Fruit fly (Drosophila melanogaster) whole organism, prepupa: ENCODE data around the gene CG14210.

ENCODE experiments used
- CG10631 ChIP-seq: fragments of 200-800 bp; sonication (Bioruptor generic); optimal IDR thresholded peaks from 2 replicates; lab custom pipeline; 2016; ENCODE audit warnings: missing biosample characterization, missing genetic modification characterization
- CG11294 ChIP-seq: fragments of 200-800 bp; sonication (Bioruptor generic); IDR thresholded peaks from 2 replicates; pipeline ENCODE4 v1.3.6; 2022; ENCODE audit warnings: missing biosample characterization, missing genetic modification characterization
- CG11762 ChIP-seq: fragments of 200-800 bp; sonication (Bioruptor generic); optimal IDR thresholded peaks from 3 replicates; lab custom pipeline; 2016; ENCODE audit warnings: missing biosample characterization, missing genetic modification characterization; ENCODE audit not compliant: insufficient read depth
- CG11902 ChIP-seq: fragments of 200-800 bp; sonication (Bioruptor generic); optimal IDR thresholded peaks from 3 replicates; lab custom pipeline; 2016; ENCODE audit warnings: missing biosample characterization, missing genetic modification characterization
- CG15336 ChIP-seq: fragments of 200-800 bp; sonication (Bioruptor generic); IDR thresholded peaks from 2 replicates; pipeline ENCODE4 v1.3.6; 2022; ENCODE audit warnings: missing biosample characterization, missing genetic modification characterization
- CG16779 ChIP-seq: fragments of 200-800 bp; sonication (Bioruptor generic); optimal IDR thresholded peaks from 3 replicates; lab custom pipeline; 2017; ENCODE audit warnings: missing biosample characterization, mild to moderate bottlenecking, missing genetic modification characterization
- CG31627 ChIP-seq: fragments of 200-800 bp; sonication (Bioruptor generic); optimal IDR thresholded peaks from 3 replicates; lab custom pipeline; 2016; ENCODE audit warnings: missing biosample characterization, missing genetic modification characterization
- CG32006 ChIP-seq: fragments of 200-800 bp; sonication (Bioruptor generic); optimal IDR thresholded peaks from 3 replicates; lab custom pipeline; 2017; ENCODE audit warnings: missing biosample characterization, mild to moderate bottlenecking, missing genetic modification characterization
- CG34406 ChIP-seq: fragments of 200-800 bp; sonication (Bioruptor generic); optimal IDR thresholded peaks from 3 replicates; lab custom pipeline; 2016; ENCODE audit warnings: missing biosample characterization, missing genetic modification characterization
- CG4318 ChIP-seq: fragments of 200-800 bp; sonication (Bioruptor generic); optimal IDR thresholded peaks from 3 replicates; lab custom pipeline; 2017; ENCODE audit warnings: missing biosample characterization, mild to moderate bottlenecking, missing genetic modification characterization
- CG6163 ChIP-seq: fragments of 200-800 bp; sonication (Bioruptor generic); IDR thresholded peaks from 3 replicates; pipeline ENCODE4 v1.3.6; 2022; ENCODE audit warnings: missing biosample characterization, missing genetic modification characterization
- CG6276 ChIP-seq: fragments of 200-800 bp; sonication (Bioruptor generic); optimal IDR thresholded peaks from 2 replicates; lab custom pipeline; 2017; ENCODE audit warnings: missing biosample characterization, mild to moderate bottlenecking, missing genetic modification characterization
- CG6808 ChIP-seq: fragments of 200-800 bp; sonication (Bioruptor generic); optimal IDR thresholded peaks from 3 replicates; lab custom pipeline; 2017; ENCODE audit warnings: missing biosample characterization, missing genetic modification characterization, mild to moderate bottlenecking, moderate library complexity, missing genetic modification reagents
- CG7368 ChIP-seq: fragments of 200-800 bp; sonication (Bioruptor generic); optimal IDR thresholded peaks from 3 replicates; lab custom pipeline; 2016; ENCODE audit warnings: missing biosample characterization, missing genetic modification characterization
- CG8119 ChIP-seq: fragments of 200-800 bp; sonication (Bioruptor generic); IDR thresholded peaks from 3 replicates; pipeline ENCODE4 v1.3.6; 2022; ENCODE audit warnings: missing biosample characterization, missing genetic modification characterization
- CG9139 ChIP-seq: fragments of 200-800 bp; sonication (Bioruptor generic); optimal IDR thresholded peaks from 3 replicates; lab custom pipeline; 2017; ENCODE audit warnings: missing biosample characterization, mild to moderate bottlenecking, missing genetic modification characterization
- Eip75B ChIP-seq: fragments of 200-800 bp; sonication (Bioruptor generic); optimal IDR thresholded peaks from 3 replicates; lab custom pipeline; 2016; ENCODE audit warnings: missing biosample characterization, missing genetic modification characterization
- Eip78C ChIP-seq: fragments of 200-800 bp; sonication (Bioruptor generic); peaks from one replicate; lab custom pipeline; 2016; ENCODE audit warnings: missing biosample characterization, missing genetic modification characterization
- Eip93F ChIP-seq: fragments of 200-800 bp; sonication (Bioruptor generic); optimal IDR thresholded peaks from 2 replicates; lab custom pipeline; 2016; ENCODE audit warnings: missing biosample characterization, mild to moderate bottlenecking, missing genetic modification characterization
- Gug ChIP-seq: fragments of 200-800 bp; sonication (Bioruptor generic); IDR thresholded peaks from 2 replicates; pipeline ENCODE4 v1.3.6; 2022; ENCODE audit warnings: missing biosample characterization, missing genetic modification characterization
- Hr38 ChIP-seq: sonication (Bioruptor generic); optimal IDR thresholded peaks from 2 replicates; lab custom pipeline; 2016; ENCODE audit warnings: missing biosample characterization, missing genetic modification characterization
- Hr39 ChIP-seq: fragments of 200-800 bp; sonication (Bioruptor generic); optimal IDR thresholded peaks from 2 replicates; lab custom pipeline; 2016; ENCODE audit warnings: missing biosample characterization, missing genetic modification characterization
- Hr4 ChIP-seq: fragments of 200-800 bp; sonication (Bioruptor generic); optimal IDR thresholded peaks from 3 replicates; lab custom pipeline; 2016; ENCODE audit warnings: missing biosample characterization, missing genetic modification characterization
- Lpt ChIP-seq: fragments of 200-800 bp; sonication (Bioruptor generic); optimal IDR thresholded peaks from 3 replicates; lab custom pipeline; 2016; ENCODE audit warnings: missing biosample characterization, missing genetic modification characterization
- Met ChIP-seq: fragments of 200-800 bp; sonication (Bioruptor generic); optimal IDR thresholded peaks from 3 replicates; lab custom pipeline; 2016; ENCODE audit warnings: missing biosample characterization, missing genetic modification characterization
- OdsH ChIP-seq: fragments of 200-800 bp; sonication (Bioruptor generic); optimal IDR thresholded peaks from 3 replicates; lab custom pipeline; 2016; ENCODE audit warnings: missing biosample characterization, missing genetic modification characterization
- Smox ChIP-seq: fragments of 200-800 bp; sonication (Bioruptor generic); optimal IDR thresholded peaks from 3 replicates; lab custom pipeline; 2016; ENCODE audit warnings: missing biosample characterization, missing genetic modification characterization
- Sox102F ChIP-seq: fragments of 200-800 bp; sonication (Bioruptor generic); optimal IDR thresholded peaks from 2 replicates; lab custom pipeline; 2016; ENCODE audit warnings: missing biosample characterization, mild to moderate bottlenecking, missing genetic modification characterization
- Sox14 ChIP-seq: fragments of 200-800 bp; sonication (Bioruptor generic); optimal IDR thresholded peaks from 3 replicates; lab custom pipeline; 2016; ENCODE audit warnings: missing biosample characterization, missing genetic modification characterization
- Sox15 ChIP-seq: fragments of 200-800 bp; sonication (Bioruptor generic); optimal IDR thresholded peaks from 3 replicates; lab custom pipeline; 2016; ENCODE audit warnings: missing biosample characterization, missing genetic modification characterization
- achi ChIP-seq: fragments of 200-800 bp; sonication (Bioruptor generic); optimal IDR thresholded peaks from 3 replicates; lab custom pipeline; 2016; ENCODE audit warnings: missing biosample characterization, missing genetic modification characterization
- dsx ChIP-seq: fragments of 200-800 bp; optimal IDR thresholded peaks from 3 replicates; lab custom pipeline; 2019; ENCODE audit warnings: missing biosample characterization, mild to moderate bottlenecking, missing genetic modification characterization, moderate library complexity; ENCODE audit not compliant: poor library complexity, severe bottlenecking
- fd59A ChIP-seq: fragments of 200-800 bp; sonication (Bioruptor generic); optimal IDR thresholded peaks from 2 replicates; lab custom pipeline; 2017; ENCODE audit warnings: missing biosample characterization, mild to moderate bottlenecking, missing genetic modification characterization, missing genetic modification reagents
- fkh ChIP-seq: fragments of 200-800 bp; sonication (Bioruptor generic); optimal IDR thresholded peaks from 3 replicates; lab custom pipeline; 2017; ENCODE audit warnings: missing biosample characterization, mild to moderate bottlenecking, missing genetic modification characterization, moderate library complexity
- net ChIP-seq: fragments of 200-800 bp; sonication (Bioruptor generic); optimal IDR thresholded peaks from 3 replicates; lab custom pipeline; 2016; ENCODE audit warnings: missing biosample characterization, missing genetic modification characterization
- pdm3 ChIP-seq: fragments of 200-800 bp; sonication (Bioruptor generic); optimal IDR thresholded peaks from 3 replicates; lab custom pipeline; 2016; ENCODE audit warnings: missing biosample characterization, missing genetic modification characterization
- salr ChIP-seq, 2 experiments: fragments of 200-800 bp; sonication (Bioruptor generic); optimal IDR thresholded peaks; 3 replicates each; lab custom pipeline; 2016 to 2018; ENCODE audit warnings: missing biosample characterization in 2 of 2, missing genetic modification characterization in 2 of 2, mild to moderate bottlenecking in 1 of 2
- spab ChIP-seq: fragments of 200-800 bp; sonication (Bioruptor generic); optimal IDR thresholded peaks from 2 replicates; lab custom pipeline; 2017; ENCODE audit warnings: missing biosample characterization, mild to moderate bottlenecking, missing genetic modification characterization, missing genetic modification reagents
- ss ChIP-seq, 2 experiments: fragments of 200-800 bp; sonication (Bioruptor generic); optimal IDR thresholded peaks; 2 replicates in 1 of 2; 3 replicates in 1 of 2; lab custom pipeline; 2017 to 2018; ENCODE audit warnings: mild to moderate bottlenecking in 2 of 2, missing biosample characterization in 2 of 2, missing genetic modification characterization in 2 of 2, moderate library complexity in 1 of 2
- vri ChIP-seq: fragments of 200-800 bp; sonication (Bioruptor generic); optimal IDR thresholded peaks from 3 replicates; lab custom pipeline; 2016; ENCODE audit warnings: missing biosample characterization, mild to moderate bottlenecking, missing genetic modification characterization

Gene CG14210

dm6 chrX:19581881-19582280, 34.1 kb upstream of the CG14210 start, which contains the start of gene CG14218:
CG14218 (minus strand) TSS chrX:19581981.
- TF ChIP-seq Hr38 (GFP tag; lab: Kevin White, UChicago) (no peak), CG32006 (GFP tag; lab: Kevin White, UChicago) (peak; percentile 23), net (GFP tag; lab: Kevin White, UChicago) (peak; percentile 4)

DNA sequence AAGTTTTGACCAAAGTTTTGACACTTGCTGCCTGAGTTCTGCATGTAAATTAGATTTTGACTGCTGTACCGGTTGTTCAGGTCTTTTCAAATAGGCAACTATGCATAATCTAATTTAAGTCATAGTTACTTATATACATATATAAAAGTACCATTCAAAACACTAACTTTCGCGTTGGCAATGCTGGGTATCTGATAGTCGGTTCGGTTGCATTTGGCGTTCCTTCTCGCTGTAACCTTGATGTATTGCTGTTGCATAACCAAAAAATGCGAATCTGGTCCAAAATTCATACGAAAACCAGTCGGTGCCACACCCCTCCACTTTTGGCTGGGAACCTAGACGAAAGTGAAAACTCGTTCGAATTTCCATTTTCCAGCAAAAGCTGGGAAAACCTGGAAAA, 33.3 kb upstream of the CG14210 start:
- TF ChIP-seq spab (GFP tag; lab: Kevin White, UChicago), result no peak
- TF ChIP-seq vri, result no peak
- TF ChIP-seq Eip93F (GFP tag; lab: Kevin White, UChicago), result no peak
- no peak for TF ChIP-seq CG16779 (tag; lab: Kevin White, UChicago)
- TF ChIP-seq CG11294 (GFP tag; lab: Robert Waterston, UW), result no peak
- TF ChIP-seq CG31627 (GFP tag; lab: Kevin White, UChicago), result no peak
- no peak for TF ChIP-seq CG8119 (GFP tag; lab: Robert Waterston, UW)
- TF ChIP-seq CG7368 (GFP tag; lab: Kevin White, UChicago), result no peak
- TF ChIP-seq CG15336 (GFP tag; lab: Robert Waterston, UW), result no peak
- no peak for TF ChIP-seq dsx (GFP tag; lab: Kevin White, UChicago)
- TF ChIP-seq Hr4 (GFP tag; lab: Kevin White, UChicago), result no peak
- no peak for TF ChIP-seq Lpt (GFP tag; lab: Kevin White, UChicago)
- no peak for TF ChIP-seq CG6163 (GFP tag; lab: Robert Waterston, UW)
- no peak for TF ChIP-seq CG10631 (GFP tag; lab: Kevin White, UChicago)
- TF ChIP-seq Met (GFP tag; lab: Kevin White, UChicago), result no peak
- TF ChIP-seq CG6808, result no peak
- TF ChIP-seq pdm3 (GFP tag; lab: Kevin White, UChicago), result no peak
- TF ChIP-seq CG9139 (GFP tag; lab: Kevin White, UChicago), result no peak
- TF ChIP-seq CG11762, result no peak
- TF ChIP-seq Gug (GFP tag; lab: Robert Waterston, UW), result no peak

DNA sequence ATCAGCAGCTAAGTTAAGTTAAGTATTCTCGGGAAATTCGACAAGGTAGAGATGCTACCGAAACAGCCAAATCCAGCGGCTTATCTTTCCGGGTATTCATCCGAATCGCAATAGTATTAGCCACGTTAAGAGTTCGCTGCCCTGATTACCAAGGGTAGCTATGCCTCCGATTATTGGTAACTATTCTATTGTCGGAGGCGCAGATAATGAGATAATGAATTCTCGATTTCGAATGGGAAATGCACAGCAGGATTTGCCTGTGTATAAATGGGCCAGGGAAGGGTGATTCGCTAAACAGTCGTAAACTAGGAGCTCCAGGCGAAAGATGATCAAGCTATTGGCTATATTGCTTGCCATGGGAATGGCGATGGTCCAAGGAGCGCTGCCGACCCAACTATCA, 32.7 kb upstream of the CG14210 start, which contains the start of gene CG14204:
Gene CG14204, plus strand, starts transcription at position 301 of the 400 bp plus-strand sequence.
- no peak for TF ChIP-seq fd59A (GFP tag; lab: Kevin White, UChicago)
- no peak for TF ChIP-seq CG11902 (GFP tag; lab: Kevin White, UChicago)
- TF ChIP-seq vri, result no peak
- TF ChIP-seq Hr38 (GFP tag; lab: Kevin White, UChicago), result no peak
- TF ChIP-seq net (GFP tag; lab: Kevin White, UChicago), result no peak
- TF ChIP-seq Eip78C (GFP tag; lab: Kevin White, UChicago), result no peak
- no peak for TF ChIP-seq ss (GFP tag; optimal IDR thresholded peaks at IDR 0.05; lab: Kevin White, UChicago)
- no peak for TF ChIP-seq salr (GFP tag; optimal IDR thresholded peaks at IDR 0.05; lab: Kevin White, UChicago)
- TF ChIP-seq CG31627 (GFP tag; lab: Kevin White, UChicago), result no peak
- TF ChIP-seq fkh, result no peak
- no peak for TF ChIP-seq Smox (GFP tag; lab: Kevin White, UChicago)
- TF ChIP-seq OdsH (GFP tag; lab: Kevin White, UChicago), result no peak
- no peak for TF ChIP-seq CG34406
- no peak for TF ChIP-seq Hr39 (GFP tag; lab: Kevin White, UChicago)
- TF ChIP-seq CG10631 (GFP tag; lab: Kevin White, UChicago), result no peak
- no peak for TF ChIP-seq pdm3 (GFP tag; lab: Kevin White, UChicago)
- TF ChIP-seq CG4318, result no peak
- no peak for TF ChIP-seq CG6276 (GFP tag; lab: Kevin White, UChicago)
- no peak for TF ChIP-seq Sox14 (GFP tag; lab: Kevin White, UChicago)

dm6 chrX:19585142-19585541, 30.9 kb upstream of the CG14210 start:
- no peak for TF ChIP-seq pdm3 (GFP tag; lab: Kevin White, UChicago)
- no peak for TF ChIP-seq CG7368 (GFP tag; lab: Kevin White, UChicago)
- TF ChIP-seq Sox15, result no peak
- no peak for TF ChIP-seq achi (GFP tag; lab: Kevin White, UChicago)
- TF ChIP-seq CG34406, result no peak
- TF ChIP-seq Hr38 (GFP tag; lab: Kevin White, UChicago), result no peak
- no peak for TF ChIP-seq net (GFP tag; lab: Kevin White, UChicago)
- TF ChIP-seq Sox102F (GFP tag; lab: Kevin White, UChicago), result no peak
- TF ChIP-seq CG11294 (GFP tag; lab: Robert Waterston, UW), result no peak
- no peak for TF ChIP-seq Eip75B (GFP tag; lab: Kevin White, UChicago)
